Worm (Caenorhabditis elegans) whole organism, L4 larva: ENCODE results near the gene srx-137.

Experiments used
- F26F4.8 ChIP-seq: fragments of 200-800 bp; sonication (Bioruptor generic); conservative IDR thresholded peaks from 2 replicates; pipeline ENCODE4 v1.3.6; 2022; ENCODE audit warnings: missing genetic modification characterization, missing compliant biosample characterization
- T20F7.1 ChIP-seq: fragments of 200-800 bp; sonication (Bioruptor generic); optimal IDR thresholded peaks from 2 replicates; lab custom pipeline; 2018; ENCODE audit warnings: mild to moderate bottlenecking, missing genetic modification characterization, missing compliant biosample characterization
- Y48G9A.11 ChIP-seq: fragments of 200-800 bp; sonication (Bioruptor generic); IDR thresholded peaks from 2 replicates; pipeline ENCODE4 v1.3.6; 2022; ENCODE audit warnings: missing genetic modification reagents, missing genetic modification characterization, missing compliant biosample characterization
- Y5F2A.4 ChIP-seq: fragments of 200-800 bp; sonication (Bioruptor generic); optimal IDR thresholded peaks from 2 replicates; lab custom pipeline; 2018; ENCODE audit warnings: mild to moderate bottlenecking, missing genetic modification characterization, missing compliant biosample characterization
- Y75B8A.6 ChIP-seq: fragments of 200-800 bp; sonication (Bioruptor generic); IDR thresholded peaks from 2 replicates; pipeline ENCODE4 v1.3.6; 2022; ENCODE audit warnings: missing genetic modification reagents, missing genetic modification characterization, missing compliant biosample characterization
- ZK337.2 ChIP-seq: fragments of 200-800 bp; sonication (Bioruptor generic); IDR thresholded peaks from 2 replicates; pipeline ENCODE4 v1.3.6; 2022; ENCODE audit warnings: missing genetic modification reagents, missing genetic modification characterization, missing compliant biosample characterization
- aha-1 ChIP-seq: fragments of 150-350 bp; peaks from one replicate; lab custom pipeline; 2014; ENCODE audit warnings: missing biosample characterization, missing genetic modification characterization
- ama-1 ChIP-seq: fragments of 150-350 bp; optimal IDR thresholded peaks from 2 replicates; lab custom pipeline; 2014; ENCODE audit warnings: inconsistent platforms, mixed read lengths
- arid-1 ChIP-seq: fragments of 200-800 bp; sonication (Bioruptor generic); conservative IDR thresholded peaks from 2 replicates; pipeline ENCODE4 v1.3.6; 2022; ENCODE audit warnings: missing genetic modification reagents, missing genetic modification characterization, missing compliant biosample characterization
- ceh-62 ChIP-seq: sonication (generic microtip); optimal IDR thresholded peaks from 2 replicates; lab custom pipeline; 2017; ENCODE audit warnings: missing biosample characterization, missing genetic modification characterization
- ces-1 ChIP-seq: fragments of 150-350 bp; sonication (generic microtip); optimal IDR thresholded peaks from 4 replicates; lab custom pipeline; 2014; ENCODE audit warnings: missing biosample characterization, missing genetic modification reagents, missing genetic modification characterization
- ctbp-1 ChIP-seq: fragments of 200-800 bp; sonication (Bioruptor generic); IDR thresholded peaks from 2 replicates; pipeline ENCODE4 v1.3.6; 2022; ENCODE audit warnings: missing genetic modification reagents, missing genetic modification characterization, missing compliant biosample characterization
- daf-12 ChIP-seq: fragments of 150-350 bp; optimal IDR thresholded peaks from 2 replicates; lab custom pipeline; 2014; ENCODE audit warnings: missing biosample characterization, missing genetic modification reagents, missing genetic modification characterization
- daf-8 ChIP-seq: fragments of 200-800 bp; sonication (Bioruptor generic); IDR thresholded peaks from 2 replicates; pipeline ENCODE4 v1.3.6; 2022; ENCODE audit warnings: missing genetic modification characterization, missing compliant biosample characterization
- dmd-9 ChIP-seq: fragments of 200-800 bp; sonication (Bioruptor generic); IDR thresholded peaks from 2 replicates; pipeline ENCODE4 v1.3.6; 2022; ENCODE audit warnings: missing genetic modification reagents, missing genetic modification characterization, missing compliant biosample characterization
- egl-27 ChIP-seq: sonication (generic microtip); optimal IDR thresholded peaks from 3 replicates; lab custom pipeline; 2017; ENCODE audit warnings: missing biosample characterization, missing genetic modification reagents, missing genetic modification characterization
- fkh-10 ChIP-seq: fragments of 150-350 bp; optimal IDR thresholded peaks from 2 replicates; lab custom pipeline; 2014; ENCODE audit warnings: missing biosample characterization, missing genetic modification reagents, missing genetic modification characterization
- hif-1 ChIP-seq, 2 experiments: sonication (generic microtip); optimal IDR thresholded peaks; 2 replicates each; lab custom pipeline; 2016 to 2017; ENCODE audit warnings: missing compliant biosample characterization in 2 of 2, missing genetic modification characterization in 2 of 2, missing genetic modification reagents in 2 of 2, missing genotype in 2 of 2, mild to moderate bottlenecking in 1 of 2
- hlh-11 ChIP-seq: fragments of 200-800 bp; sonication (Bioruptor generic); optimal IDR thresholded peaks from 2 replicates; lab custom pipeline; 2018; ENCODE audit warnings: mild to moderate bottlenecking, missing genetic modification characterization, missing compliant biosample characterization
- hmg-1.1 ChIP-seq: fragments of 200-800 bp; sonication (Bioruptor generic); IDR thresholded peaks from 2 replicates; pipeline ENCODE4 v1.3.6; 2022; ENCODE audit warnings: missing genetic modification reagents, missing genetic modification characterization, missing compliant biosample characterization
- jun-1 ChIP-seq: fragments of 150-350 bp; optimal IDR thresholded peaks from 2 replicates; lab custom pipeline; 2014; ENCODE audit warnings: missing biosample characterization, missing genetic modification reagents, missing genetic modification characterization
- lin-1 ChIP-seq: fragments of 200-800 bp; sonication (Bioruptor generic); IDR thresholded peaks from 2 replicates; pipeline ENCODE4 v1.3.6; 2022; ENCODE audit warnings: missing genetic modification reagents, missing genetic modification characterization, missing compliant biosample characterization
- lin-13 ChIP-seq: fragments of 150-350 bp; optimal IDR thresholded peaks from 2 replicates; lab custom pipeline; 2014; ENCODE audit warnings: missing biosample characterization, missing genetic modification reagents, missing genetic modification characterization
- lin-15B ChIP-seq: fragments of 150-350 bp; sonication (generic microtip); optimal IDR thresholded peaks from 3 replicates; lab custom pipeline; 2014; ENCODE audit warnings: missing biosample characterization, missing genetic modification characterization
- lin-38 ChIP-seq: fragments of 200-800 bp; sonication (Bioruptor generic); IDR thresholded peaks from 2 replicates; pipeline ENCODE4 v1.3.6; 2022; ENCODE audit warnings: missing genetic modification reagents, missing genetic modification characterization, missing compliant biosample characterization
- lir-3 ChIP-seq: sonication (generic microtip); optimal IDR thresholded peaks from 2 replicates; lab custom pipeline; 2016; ENCODE audit warnings: mild to moderate bottlenecking, missing genetic modification characterization, missing compliant biosample characterization
- lsy-2 ChIP-seq, 2 experiments: fragments of 150-350 bp in 1 of 2; sonication (generic microtip) in 1 of 2; optimal IDR thresholded peaks; 2 replicates each; lab custom pipeline; 2014 to 2017; ENCODE audit warnings: missing biosample characterization in 2 of 2, missing genetic modification characterization in 2 of 2
- madf-9 ChIP-seq: fragments of 200-800 bp; sonication (Bioruptor generic); conservative IDR thresholded peaks from 2 replicates; pipeline ENCODE4 v1.3.6; 2022; ENCODE audit warnings: missing genetic modification reagents, missing genetic modification characterization, missing compliant biosample characterization
- mdt-29 ChIP-seq: fragments of 200-800 bp; sonication (Bioruptor generic); IDR thresholded peaks from 2 replicates; pipeline ENCODE4 v1.3.6; 2022; ENCODE audit warnings: missing genetic modification reagents, missing genetic modification characterization, missing compliant biosample characterization
- mep-1 ChIP-seq: fragments of 150-350 bp; sonication (generic microtip); optimal IDR thresholded peaks from 3 replicates; lab custom pipeline; 2014; ENCODE audit warnings: missing biosample characterization, missing genetic modification characterization
- mxl-2 ChIP-seq: fragments of 200-800 bp; sonication (Bioruptor generic); conservative IDR thresholded peaks from 2 replicates; pipeline ENCODE4 v1.3.6; 2022; ENCODE audit warnings: missing genetic modification reagents, missing genetic modification characterization, missing compliant biosample characterization
- mxl-3 ChIP-seq: fragments of 200-800 bp; sonication (Bioruptor generic); optimal IDR thresholded peaks from 2 replicates; lab custom pipeline; 2018; ENCODE audit warnings: mild to moderate bottlenecking, missing genetic modification characterization, missing compliant biosample characterization
- nhr-102 ChIP-seq: sonication (generic microtip); optimal IDR thresholded peaks from 2 replicates; lab custom pipeline; 2016; ENCODE audit warnings: mild to moderate bottlenecking, missing genetic modification characterization, moderate library complexity, missing compliant biosample characterization
- nhr-111 ChIP-seq: fragments of 200-800 bp; sonication (Bioruptor generic); optimal IDR thresholded peaks from 2 replicates; lab custom pipeline; 2018; ENCODE audit warnings: mild to moderate bottlenecking, missing genetic modification characterization, missing compliant biosample characterization
- nhr-237 ChIP-seq: sonication (generic microtip); optimal IDR thresholded peaks from 2 replicates; lab custom pipeline; 2017; ENCODE audit warnings: missing biosample characterization, missing genetic modification characterization
- nhr-28 ChIP-seq: fragments of 150-350 bp; optimal IDR thresholded peaks from 2 replicates; lab custom pipeline; 2014; ENCODE audit warnings: missing biosample characterization, missing genetic modification characterization
- nhr-76 ChIP-seq: fragments of 150-350 bp; optimal IDR thresholded peaks from 2 replicates; lab custom pipeline; 2014; ENCODE audit warnings: missing biosample characterization, missing genetic modification characterization
- nhr-77 ChIP-seq: fragments of 150-350 bp; optimal IDR thresholded peaks from 2 replicates; lab custom pipeline; 2014; ENCODE audit warnings: missing biosample characterization, missing genetic modification characterization
- pha-4 ChIP-seq, 2 experiments: fragments of 150-350 bp in 1 of 2; fragments of 200-800 bp in 1 of 2; sonication (Bioruptor generic) in 1 of 2; IDR thresholded peaks in 1 of 2; optimal IDR thresholded peaks in 1 of 2; 2 replicates each; pipeline versions ENCODE4 v1.3.6 to Lab custom; 2014 to 2022; ENCODE audit warnings: missing genetic modification characterization in 2 of 2, missing genetic modification reagents in 2 of 2, missing biosample characterization in 1 of 2, missing compliant biosample characterization in 1 of 2
- rbr-2 ChIP-seq: sonication (generic microtip); optimal IDR thresholded peaks from 2 replicates; lab custom pipeline; 2016; ENCODE audit warnings: missing genotype, missing genetic modification characterization, missing compliant biosample characterization
- sdz-12 ChIP-seq: fragments of 200-800 bp; sonication (Bioruptor generic); optimal IDR thresholded peaks from 2 replicates; lab custom pipeline; 2018; ENCODE audit warnings: mild to moderate bottlenecking, missing genetic modification characterization, missing compliant biosample characterization
- skn-1 ChIP-seq: fragments of 150-350 bp; optimal IDR thresholded peaks from 2 replicates; lab custom pipeline; 2014; ENCODE audit warnings: missing biosample characterization, missing genetic modification characterization
- spr-3 ChIP-seq: fragments of 200-800 bp; sonication (Bioruptor generic); optimal IDR thresholded peaks from 2 replicates; lab custom pipeline; 2018; ENCODE audit warnings: mild to moderate bottlenecking, missing genetic modification characterization, missing compliant biosample characterization
- tag-97 ChIP-seq: fragments of 200-800 bp; sonication (Bioruptor generic); IDR thresholded peaks from 2 replicates; pipeline ENCODE4 v1.3.6; 2022; ENCODE audit warnings: missing genetic modification characterization, missing compliant biosample characterization
- tra-1 ChIP-seq: fragments of 200-800 bp; sonication (Bioruptor generic); IDR thresholded peaks from 2 replicates; pipeline ENCODE4 v1.3.6; 2022; ENCODE audit warnings: missing genetic modification reagents, missing genetic modification characterization, missing compliant biosample characterization
- unc-39 ChIP-seq: sonication (generic microtip); optimal IDR thresholded peaks from 2 replicates; lab custom pipeline; 2017; ENCODE audit warnings: missing biosample characterization, missing genetic modification characterization
- unc-62 ChIP-seq, 3 experiments: fragments of 150-350 bp in 1 of 3; sonication (generic microtip); optimal IDR thresholded peaks in 2 of 3; peaks in 1 of 3; 1 replicate in 1 of 3; 2 replicates in 2 of 3; lab custom pipeline; 2014 to 2017; ENCODE audit warnings: missing biosample characterization in 3 of 3, missing genetic modification characterization in 3 of 3, missing genetic modification reagents in 3 of 3, missing genotype in 1 of 3
- zfp-2 ChIP-seq: sonication (generic microtip); optimal IDR thresholded peaks from 2 replicates; lab custom pipeline; 2016; ENCODE audit warnings: mild to moderate bottlenecking, missing genetic modification characterization, missing compliant biosample characterization
- zip-11 ChIP-seq: fragments of 200-800 bp; sonication (Bioruptor generic); IDR thresholded peaks from 2 replicates; pipeline ENCODE4 v1.3.6; 2022; ENCODE audit warnings: missing genetic modification characterization, missing compliant biosample characterization
- ztf-7 ChIP-seq: fragments of 150-350 bp; optimal IDR thresholded peaks from 2 replicates; lab custom pipeline; 2014; ENCODE audit warnings: missing biosample characterization, missing genetic modification characterization

srx-137 gene

DNA sequence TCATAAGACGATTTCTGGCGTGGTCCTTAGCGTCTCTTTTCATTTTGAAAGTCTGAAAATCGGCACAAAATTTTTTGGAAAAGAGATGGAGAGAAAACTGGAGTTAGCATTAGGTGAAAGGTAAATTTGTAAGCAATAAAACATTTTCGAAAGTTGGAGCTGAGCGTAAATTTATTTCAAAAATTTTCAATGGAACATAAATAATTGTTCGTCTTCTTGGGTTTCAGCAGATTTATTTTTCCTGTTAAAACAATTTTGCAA is 46.2 kb downstream of the srx-137 start, which contains the start of gene C06B3.6:
TSS of gene C06B3.6 (minus strand) at position 52 of the 261 bp plus-strand sequence.
- TF ChIP-seq rbr-2 (tag; lab: Kevin White, UChicago) (no peak), Y5F2A.4 (no peak), aha-1 (peak; percentile 95), madf-9 (GFP tag; lab: Robert Waterston, UW) (0 out of 2 replicates have a peak, but pooled peaks have one; percentile 6), ama-1 (lab: Kevin White, UChicago) (peak; percentile 64)

DNA sequence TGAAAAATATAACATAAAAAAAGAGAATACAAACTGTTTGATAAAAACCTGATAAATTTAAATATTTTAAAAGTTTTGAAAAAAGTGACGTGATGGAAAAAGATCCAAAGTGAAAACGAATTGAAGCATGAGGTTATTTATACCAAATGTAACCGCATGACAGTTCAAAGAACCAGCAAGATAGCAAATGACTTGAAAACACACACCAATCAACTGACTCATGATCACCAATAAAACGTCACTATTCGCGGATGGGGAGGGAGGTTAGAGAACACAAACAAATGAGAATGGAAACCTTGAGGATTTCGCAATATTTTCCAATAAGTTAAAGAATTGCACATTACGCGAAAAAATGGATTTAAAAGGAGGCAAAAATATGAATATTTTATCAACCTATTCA is 46.8 kb downstream of the srx-137 start, which contains the start of gene C06B3.7:
TSS of gene C06B3.7 (plus strand) at position 287 of the 400 bp plus-strand sequence.
- peak; percentile 96 for TF ChIP-seq nhr-77 (tag; lab: Kevin White, UChicago)
- no peak for TF ChIP-seq tag-97 (GFP tag; lab: Robert Waterston, UW)
- TF ChIP-seq mep-1 (tag; lab: Kevin White, UChicago): peak; percentile 90
- peak in 1 of 2 experiments; percentile 71 for TF ChIP-seq hif-1 (tag; optimal IDR thresholded peaks at IDR 0.05; lab: Kevin White, UChicago)
- TF ChIP-seq daf-12 (tag; lab: Kevin White, UChicago): no peak
- TF ChIP-seq hlh-11 (tag; lab: Kevin White, UChicago): peak; percentile 96
- TF ChIP-seq daf-8: no peak
- peak; percentile 49 for TF ChIP-seq ztf-7
- no peak for TF ChIP-seq jun-1 (tag; lab: Kevin White, UChicago)
- no peak for TF ChIP-seq egl-27 (tag; lab: Kevin White, UChicago)
- TF ChIP-seq ceh-62 (tag; lab: Kevin White, UChicago): no peak
- TF ChIP-seq ces-1 (GFP tag; lab: Kevin White, UChicago): no peak
- no peak for TF ChIP-seq unc-39 (tag; lab: Kevin White, UChicago)
- TF ChIP-seq zip-11 (GFP tag; lab: Robert Waterston, UW): no peak
- TF ChIP-seq T20F7.1 (GFP tag; lab: Kevin White, UChicago): peak; percentile 67
- no peak for TF ChIP-seq arid-1 (GFP tag; lab: Robert Waterston, UW)
- TF ChIP-seq mxl-3 (GFP tag; lab: Kevin White, UChicago): peak; percentile 47
- TF ChIP-seq nhr-111 (GFP tag; lab: Kevin White, UChicago): no peak
- no peak for TF ChIP-seq nhr-76 (tag; lab: Kevin White, UChicago)
- TF ChIP-seq F26F4.8: no peak
- TF ChIP-seq lin-13: peak; percentile 62
- TF ChIP-seq hmg-1.1 (GFP tag; lab: Robert Waterston, UW): no peak
- TF ChIP-seq unc-62 (GFP tag; optimal IDR thresholded peaks at IDR 0.05 in 1 of 2; lab: Kevin White, UChicago): peak in 1 of 2 experiments; percentile 98
- no peak for TF ChIP-seq unc-62 (tag; optimal IDR thresholded peaks at IDR 0.05; lab: Kevin White, UChicago)
- peak; percentile 78 for TF ChIP-seq mdt-29
- peak; percentile 57 for TF ChIP-seq nhr-102 (tag; lab: Kevin White, UChicago)
- TF ChIP-seq fkh-10: no peak
- no peak for TF ChIP-seq dmd-9 (GFP tag; lab: Robert Waterston, UW)
- TF ChIP-seq zfp-2 (tag; lab: Kevin White, UChicago): no peak
- TF ChIP-seq lsy-2 (tag; optimal IDR thresholded peaks at IDR 0.05; lab: Kevin White, UChicago): peak; percentile 63 to 88
- no peak for TF ChIP-seq lir-3 (tag; lab: Kevin White, UChicago)
- TF ChIP-seq nhr-28 (tag; lab: Kevin White, UChicago): peak; percentile 95
- TF ChIP-seq ctbp-1 (GFP tag; lab: Robert Waterston, UW): no peak
- TF ChIP-seq Y75B8A.6 (GFP tag; lab: Robert Waterston, UW): no peak
- TF ChIP-seq ZK337.2: no peak
- TF ChIP-seq mxl-2: no peak
- TF ChIP-seq madf-9 (GFP tag; lab: Robert Waterston, UW): no peak
- no peak for TF ChIP-seq skn-1 (tag; lab: Kevin White, UChicago)
- TF ChIP-seq spr-3: no peak
- no peak for TF ChIP-seq nhr-237 (tag; lab: Kevin White, UChicago)
- TF ChIP-seq Y48G9A.11: no peak
- no peak for TF ChIP-seq lin-38 (GFP tag; lab: Robert Waterston, UW)
- peak; percentile 16; the same call in 1 of the 2 replicates for TF ChIP-seq lin-1
- TF ChIP-seq sdz-12 (GFP tag; lab: Kevin White, UChicago): no peak
- TF ChIP-seq lin-15B (tag; lab: Kevin White, UChicago): no peak
- peak; percentile 62; the same call in 1 of the 2 replicates for TF ChIP-seq tra-1 (GFP tag; lab: Robert Waterston, UW)
- peak; percentile 30; the same call in 1 of the 2 replicates for TF ChIP-seq pha-4 (GFP tag; IDR thresholded peaks at IDR 0.05; lab: Robert Waterston, UW)
- TF ChIP-seq pha-4 (tag; optimal IDR thresholded peaks at IDR 0.05; lab: Kevin White, UChicago): peak; percentile 41
